Fruit fly (Drosophila melanogaster) whole organism, embryonic: ENCODE results near the gene CG4854.
A peak's percentile ranks its signal among the peaks of the same experiment; 100 is the strongest.

ENCODE experiments used
- Asciz ChIP-seq: fragments of 200-800 bp; sonication (Bioruptor generic); optimal IDR thresholded peaks from 2 replicates; lab custom pipeline; 2017; ENCODE audit warnings: missing biosample characterization, mild to moderate bottlenecking, missing genetic modification characterization, missing genetic modification reagents
- Blimp-1 ChIP-seq: fragments of 200-800 bp; sonication (Bioruptor generic); optimal IDR thresholded peaks from 3 replicates; lab custom pipeline; 2018; ENCODE audit warnings: missing biosample characterization, missing genetic modification characterization, mild to moderate bottlenecking, moderate library complexity, missing genetic modification reagents
- BtbVII ChIP-seq: fragments of 200-800 bp; sonication (Bioruptor generic); optimal IDR thresholded peaks from 3 replicates; lab custom pipeline; 2017; ENCODE audit warnings: missing biosample characterization, mild to moderate bottlenecking, missing genetic modification characterization
- C15 ChIP-seq: fragments of 200-800 bp; sonication (Bioruptor generic); IDR thresholded peaks from 3 replicates; pipeline ENCODE4 v1.3.6; 2022; ENCODE audit warnings: missing biosample characterization, missing genetic modification characterization
- CG11456 ChIP-seq: fragments of 200-800 bp; sonication (Bioruptor generic); IDR thresholded peaks from 3 replicates; pipeline ENCODE4 v1.3.6; 2022; ENCODE audit warnings: missing biosample characterization, missing genetic modification characterization
- CG11723 ChIP-seq: fragments of 200-800 bp; sonication (Bioruptor generic); optimal IDR thresholded peaks from 2 replicates; lab custom pipeline; 2017; ENCODE audit warnings: missing biosample characterization, mild to moderate bottlenecking, missing genetic modification characterization
- CG12219 ChIP-seq: fragments of 200-800 bp; sonication (Bioruptor generic); optimal IDR thresholded peaks from 3 replicates; lab custom pipeline; 2018; ENCODE audit warnings: missing biosample characterization, mild to moderate bottlenecking, missing genetic modification characterization
- CG13296 ChIP-seq: fragments of 200-800 bp; sonication (Bioruptor generic); optimal IDR thresholded peaks from 3 replicates; lab custom pipeline; 2018; ENCODE audit warnings: missing biosample characterization, mild to moderate bottlenecking, missing genetic modification characterization
- CG13894 ChIP-seq: fragments of 200-800 bp; sonication (Bioruptor generic); optimal IDR thresholded peaks from 3 replicates; lab custom pipeline; 2018; ENCODE audit warnings: missing biosample characterization, mild to moderate bottlenecking, missing genetic modification characterization, moderate library complexity
- CG14441 ChIP-seq: fragments of 200-800 bp; sonication (Bioruptor generic); IDR thresholded peaks from 2 replicates; pipeline ENCODE4 v1.3.6; 2022; ENCODE audit warnings: missing biosample characterization, missing genetic modification characterization
- CG16813 ChIP-seq: fragments of 200-800 bp; sonication (Bioruptor generic); IDR thresholded peaks from 3 replicates; pipeline ENCODE4 v1.3.6; 2022; ENCODE audit warnings: missing biosample characterization, missing genetic modification characterization; ENCODE audit not compliant: partially characterized antibody
- CG17802 ChIP-seq: fragments of 200-800 bp; sonication (Bioruptor generic); optimal IDR thresholded peaks from 2 replicates; lab custom pipeline; 2018; ENCODE audit warnings: missing biosample characterization, mild to moderate bottlenecking, missing genetic modification characterization, moderate library complexity
- CG18599 ChIP-seq: fragments of 200-800 bp; sonication (Bioruptor generic); optimal IDR thresholded peaks from 3 replicates; lab custom pipeline; 2017; ENCODE audit warnings: missing biosample characterization, missing genetic modification characterization, mild to moderate bottlenecking, moderate library complexity, missing genetic modification reagents
- CG31388 ChIP-seq: fragments of 200-800 bp; sonication (Bioruptor generic); optimal IDR thresholded peaks from 2 replicates; lab custom pipeline; 2016; ENCODE audit warnings: missing biosample characterization, missing genetic modification characterization
- CG31441 ChIP-seq: fragments of 200-800 bp; sonication (Bioruptor generic); IDR thresholded peaks from 2 replicates; pipeline ENCODE4 v1.3.6; 2022; ENCODE audit warnings: missing biosample characterization, missing genetic modification characterization
- CG33213 ChIP-seq: fragments of 200-800 bp; sonication (Bioruptor generic); optimal IDR thresholded peaks from 3 replicates; lab custom pipeline; 2016; ENCODE audit warnings: missing biosample characterization, missing genetic modification characterization
- CG34376 ChIP-seq: fragments of 200-800 bp; sonication (Bioruptor generic); optimal IDR thresholded peaks from 2 replicates; lab custom pipeline; 2018; ENCODE audit warnings: missing biosample characterization, mild to moderate bottlenecking, missing genetic modification characterization
- CG4282 ChIP-seq: fragments of 200-800 bp; sonication (Bioruptor generic); optimal IDR thresholded peaks from 2 replicates; lab custom pipeline; 2016; ENCODE audit warnings: missing biosample characterization, missing genetic modification characterization
- CG5245 ChIP-seq: fragments of 200-800 bp; sonication (Bioruptor generic); optimal IDR thresholded peaks from 3 replicates; lab custom pipeline; 2016; ENCODE audit warnings: missing biosample characterization, missing genetic modification characterization
- CG7357 ChIP-seq: fragments of 200-800 bp; sonication (Bioruptor generic); IDR thresholded peaks from 3 replicates; pipeline ENCODE4 v1.3.6; 2022; ENCODE audit warnings: missing biosample characterization, missing genetic modification characterization
- CG8290 ChIP-seq, 3 experiments: fragments of 200-800 bp; sonication (Bioruptor generic); optimal IDR thresholded peaks; 2 replicates each; lab custom pipeline; 2016 to 2019; ENCODE audit warnings: missing biosample characterization in 3 of 3, missing genetic modification characterization in 3 of 3, mild to moderate bottlenecking in 2 of 3, moderate library complexity in 1 of 3
- CG8924 ChIP-seq: fragments of 200-800 bp; optimal IDR thresholded peaks from 3 replicates; lab custom pipeline; 2019; ENCODE audit warnings: missing biosample characterization, mild to moderate bottlenecking, missing genetic modification characterization, moderate library complexity
- CTCF ChIP-seq: fragments of 200-800 bp; sonication (Bioruptor generic); optimal IDR thresholded peaks from 2 replicates; lab custom pipeline; 2017; ENCODE audit warnings: missing biosample characterization, mild to moderate bottlenecking, missing genetic modification characterization, moderate library complexity
- D19B ChIP-seq: fragments of 200-800 bp; sonication (Bioruptor generic); optimal IDR thresholded peaks from 2 replicates; lab custom pipeline; 2017; ENCODE audit warnings: missing biosample characterization, mild to moderate bottlenecking, missing genetic modification characterization
- Dad ChIP-seq: fragments of 200-800 bp; sonication (Bioruptor generic); optimal IDR thresholded peaks from 3 replicates; lab custom pipeline; 2016; ENCODE audit warnings: missing biosample characterization, missing genetic modification characterization
- Dll ChIP-seq: fragments of 200-800 bp; sonication (Bioruptor generic); IDR thresholded peaks from 4 replicates; pipeline ENCODE4 v1.3.6; 2022; ENCODE audit warnings: missing biosample characterization, missing genetic modification characterization; ENCODE audit not compliant: partially characterized antibody
- Fer2 ChIP-seq: fragments of 200-800 bp; sonication (Bioruptor generic); optimal IDR thresholded peaks from 2 replicates; lab custom pipeline; 2018; ENCODE audit warnings: missing biosample characterization, mild to moderate bottlenecking, missing genetic modification characterization, moderate library complexity
- HmgZ ChIP-seq: fragments of 200-800 bp; sonication (Bioruptor generic); optimal IDR thresholded peaks from 2 replicates; lab custom pipeline; 2018; ENCODE audit warnings: missing biosample characterization, mild to moderate bottlenecking, missing genetic modification characterization
- MBD-R2 ChIP-seq: fragments of 200-800 bp; sonication (Bioruptor generic); IDR thresholded peaks from 2 replicates; pipeline ENCODE4 v1.3.6; 2022; ENCODE audit warnings: missing biosample characterization, missing genetic modification characterization
- Med ChIP-seq: fragments of 200-800 bp; sonication (Bioruptor generic); peaks from one replicate; lab custom pipeline; 2016; ENCODE audit warnings: missing biosample characterization, missing genetic modification characterization, mild to moderate bottlenecking, inconsistent platforms, moderate library complexity
- Mes4 ChIP-seq: fragments of 200-800 bp; sonication (Bioruptor generic); optimal IDR thresholded peaks from 2 replicates; lab custom pipeline; 2016; ENCODE audit warnings: missing biosample characterization, missing genetic modification characterization
- Nf-YB ChIP-seq: fragments of 200-800 bp; sonication (Bioruptor generic); optimal IDR thresholded peaks from 3 replicates; lab custom pipeline; 2019; ENCODE audit warnings: missing biosample characterization, mild to moderate bottlenecking, missing genetic modification characterization, moderate library complexity
- PHDP ChIP-seq: fragments of 200-800 bp; sonication (Bioruptor generic); optimal IDR thresholded peaks from 3 replicates; lab custom pipeline; 2018; ENCODE audit warnings: missing biosample characterization, mild to moderate bottlenecking, missing genetic modification characterization, moderate library complexity
- Ptx1 ChIP-seq: fragments of 200-800 bp; sonication (Bioruptor generic); IDR thresholded peaks from 2 replicates; pipeline ENCODE4 v1.3.6; 2022; ENCODE audit warnings: missing biosample characterization, missing genetic modification characterization
- YL-1 ChIP-seq: fragments of 200-800 bp; sonication (Bioruptor generic); optimal IDR thresholded peaks from 3 replicates; lab custom pipeline; 2017; ENCODE audit warnings: missing biosample characterization, mild to moderate bottlenecking, missing genetic modification characterization
- al ChIP-seq: fragments of 200-800 bp; sonication (Bioruptor generic); IDR thresholded peaks from 2 replicates; pipeline ENCODE4 v1.3.6; 2022; ENCODE audit warnings: missing biosample characterization, missing genetic modification characterization
- crc ChIP-seq: fragments of 200-800 bp; sonication (Bioruptor generic); optimal IDR thresholded peaks from 2 replicates; lab custom pipeline; 2016; ENCODE audit warnings: missing biosample characterization, missing genetic modification characterization
- danr ChIP-seq: fragments of 200-800 bp; sonication (Bioruptor generic); IDR thresholded peaks from 2 replicates; pipeline ENCODE4 v1.3.6; 2022; ENCODE audit warnings: missing biosample characterization, missing genetic modification characterization
- disco-r ChIP-seq: fragments of 200-800 bp; sonication (Bioruptor generic); optimal IDR thresholded peaks from 2 replicates; lab custom pipeline; 2016; ENCODE audit warnings: missing biosample characterization, missing genetic modification characterization
- dm ChIP-seq: fragments of 200-800 bp; sonication (Bioruptor generic); optimal IDR thresholded peaks from 3 replicates; lab custom pipeline; 2016; ENCODE audit warnings: missing biosample characterization, missing genetic modification characterization
- fd64A ChIP-seq: fragments of 200-800 bp; sonication (Bioruptor generic); optimal IDR thresholded peaks from 3 replicates; lab custom pipeline; 2018; ENCODE audit warnings: missing biosample characterization, mild to moderate bottlenecking, missing genetic modification characterization
- fru ChIP-seq: fragments of >200 bp; optimal IDR thresholded peaks from 2 replicates; lab custom pipeline; 2017
- gsb ChIP-seq: fragments of 200-800 bp; sonication (Bioruptor generic); IDR thresholded peaks from 2 replicates; pipeline ENCODE4 v1.3.6; 2022; ENCODE audit warnings: missing biosample characterization, missing genetic modification characterization
- h ChIP-seq: fragments of >200 bp; optimal IDR thresholded peaks from 2 replicates; lab custom pipeline; 2017
- inv ChIP-seq: fragments of 200-800 bp; sonication (Bioruptor generic); IDR thresholded peaks from 2 replicates; pipeline ENCODE4 v1.3.6; 2022; ENCODE audit warnings: missing biosample characterization, missing genetic modification characterization; ENCODE audit not compliant: partially characterized antibody
- kah ChIP-seq: fragments of 200-800 bp; sonication (Bioruptor generic); optimal IDR thresholded peaks from 2 replicates; lab custom pipeline; 2018; ENCODE audit warnings: missing biosample characterization, mild to moderate bottlenecking, missing genetic modification characterization
- lmd ChIP-seq: fragments of 200-800 bp; sonication (Bioruptor generic); IDR thresholded peaks from 2 replicates; pipeline ENCODE4 v1.3.6; 2022; ENCODE audit warnings: missing biosample characterization, missing genetic modification characterization
- nerfin-2 ChIP-seq: fragments of 200-800 bp; sonication (Bioruptor generic); IDR thresholded peaks from 2 replicates; pipeline ENCODE4 v1.3.6; 2022; ENCODE audit warnings: missing biosample characterization, missing genetic modification characterization; ENCODE audit not compliant: partially characterized antibody
- salm ChIP-seq: fragments of 200-800 bp; sonication (Bioruptor generic); optimal IDR thresholded peaks from 2 replicates; lab custom pipeline; 2018; ENCODE audit warnings: missing biosample characterization, mild to moderate bottlenecking, missing genetic modification characterization
- schlank ChIP-seq: fragments of 200-800 bp; sonication (Bioruptor generic); optimal IDR thresholded peaks from 2 replicates; lab custom pipeline; 2018; ENCODE audit warnings: missing biosample characterization, mild to moderate bottlenecking, missing genetic modification characterization
- sens ChIP-seq: fragments of 200-800 bp; sonication (Bioruptor generic); peaks from one replicate; lab custom pipeline; 2016; ENCODE audit warnings: missing biosample characterization, missing genetic modification characterization
- sr ChIP-seq: fragments of 200-800 bp; sonication (Bioruptor generic); IDR thresholded peaks from 3 replicates; pipeline ENCODE4 v1.3.6; 2022; ENCODE audit warnings: missing biosample characterization, missing genetic modification characterization
- vnd ChIP-seq: fragments of 200-800 bp; sonication (Bioruptor generic); IDR thresholded peaks from 3 replicates; pipeline ENCODE4 v1.3.6; 2022; ENCODE audit warnings: missing biosample characterization, missing genetic modification characterization; ENCODE audit not compliant: partially characterized antibody

CG4854 gene

dm6 chr3R:20027841-20028240, at the start of gene CG4854, which contains the start of gene CG4424 (continued):
- no peak for TF ChIP-seq kah
- no peak for TF ChIP-seq CG12219 (GFP tag; lab: Kevin White, UChicago)
- TF ChIP-seq CTCF = no peak
- TF ChIP-seq CG33213 (GFP tag; lab: Kevin White, UChicago) = no peak
- no peak for TF ChIP-seq CG13296
- TF ChIP-seq D19B (GFP tag; lab: Kevin White, UChicago) = no peak
- no peak for TF ChIP-seq CG31388
- no peak for TF ChIP-seq CG13894 (tag; lab: Kevin White, UChicago)
- TF ChIP-seq MBD-R2 (GFP tag; lab: Robert Waterston, UW) = peak; percentile 96
- TF ChIP-seq h = no peak
- no peak for TF ChIP-seq CG7357 (GFP tag; lab: Robert Waterston, UW)
- no peak for TF ChIP-seq nerfin-2 (GFP tag; lab: Robert Waterston, UW)
- no peak for TF ChIP-seq sr (GFP tag; lab: Robert Waterston, UW)
- no peak for TF ChIP-seq C15 (GFP tag; lab: Robert Waterston, UW)
- TF ChIP-seq YL-1 (GFP tag; lab: Kevin White, UChicago) = peak; percentile 25
- TF ChIP-seq lmd (GFP tag; lab: Robert Waterston, UW) = no peak
- TF ChIP-seq Dad = no peak
- no peak for TF ChIP-seq CG34376
- TF ChIP-seq Nf-YB (GFP tag; lab: Kevin White, UChicago) = no peak
- no peak for TF ChIP-seq gsb (GFP tag; lab: Robert Waterston, UW)
- TF ChIP-seq CG5245 (GFP tag; lab: Kevin White, UChicago) = no peak
- no peak for TF ChIP-seq CG14441 (GFP tag; lab: Robert Waterston, UW)
- TF ChIP-seq Fer2 = no peak
- TF ChIP-seq Asciz (GFP tag; lab: Kevin White, UChicago) = no peak
- TF ChIP-seq schlank (tag; lab: Kevin White, UChicago) = no peak
- no peak for TF ChIP-seq Ptx1 (GFP tag; lab: Robert Waterston, UW)
- no peak for TF ChIP-seq vnd (GFP tag; lab: Robert Waterston, UW)
- no peak for TF ChIP-seq danr (GFP tag; lab: Robert Waterston, UW)
- TF ChIP-seq inv (GFP tag; lab: Robert Waterston, UW) = no peak
- TF ChIP-seq salm (tag; lab: Kevin White, UChicago) = no peak
- TF ChIP-seq sens = no peak
- no peak for TF ChIP-seq Mes4 (GFP tag; lab: Kevin White, UChicago)
- TF ChIP-seq BtbVII (GFP tag; lab: Kevin White, UChicago) = no peak
- TF ChIP-seq Dll (GFP tag; lab: Robert Waterston, UW) = peak; percentile 49; the same call in 2 of the 4 replicates
- TF ChIP-seq fru (lab: Kevin White, UChicago) = no peak
- no peak for TF ChIP-seq fd64A (GFP tag; lab: Kevin White, UChicago)
- TF ChIP-seq CG18599 (GFP tag; lab: Kevin White, UChicago) = no peak
- no peak for TF ChIP-seq CG8924 (tag; lab: Kevin White, UChicago)
- TF ChIP-seq CG4282 (GFP tag; lab: Kevin White, UChicago) = no peak
- no peak for TF ChIP-seq CG16813 (GFP tag; lab: Robert Waterston, UW)
- TF ChIP-seq dm (GFP tag; lab: Kevin White, UChicago) = no peak
- no peak for TF ChIP-seq CG11456 (GFP tag; lab: Robert Waterston, UW)
- TF ChIP-seq CG11723 (GFP tag; lab: Kevin White, UChicago) = no peak
- TF ChIP-seq al (GFP tag; lab: Robert Waterston, UW) = no peak
- peak; percentile 14 for TF ChIP-seq Med
- no peak for TF ChIP-seq CG17802
- no peak for TF ChIP-seq Blimp-1 (GFP tag; lab: Kevin White, UChicago)
- TF ChIP-seq crc (GFP tag; lab: Kevin White, UChicago) = no peak
- TF ChIP-seq PHDP (tag; lab: Kevin White, UChicago) = no peak
- TF ChIP-seq disco-r (GFP tag; lab: Kevin White, UChicago) = no peak
- no peak for TF ChIP-seq HmgZ (tag; lab: Kevin White, UChicago)
- no peak for TF ChIP-seq CG8290 (GFP tag; optimal IDR thresholded peaks at IDR 0.05; lab: Kevin White, UChicago)
- no peak for TF ChIP-seq CG8290 (tag; optimal IDR thresholded peaks at IDR 0.05; lab: Kevin White, UChicago)
- no peak for TF ChIP-seq CG31441 (GFP tag; lab: Robert Waterston, UW)
